Worm (Caenorhabditis elegans) whole organism, young adult: Measurements from ENCODE around the gene mdt-27.

ENCODE experiments used
- F37B4.10 ChIP-seq: fragments of 200-800 bp; sonication (Bioruptor generic); IDR thresholded peaks from 2 replicates; pipeline ENCODE4 v1.3.6; 2022; ENCODE audit warnings: missing genetic modification characterization, missing compliant biosample characterization
- dpl-1 ChIP-seq: fragments of 150-350 bp; optimal IDR thresholded peaks from 2 replicates; lab custom pipeline; 2014; ENCODE audit warnings: missing biosample characterization, missing genetic modification reagents, missing genetic modification characterization
- hmg-1.2 ChIP-seq: fragments of 200-800 bp; sonication (Bioruptor generic); IDR thresholded peaks from 2 replicates; pipeline ENCODE4 v1.3.6; 2022; ENCODE audit warnings: missing genetic modification reagents, missing genetic modification characterization, missing compliant biosample characterization
- madf-3 ChIP-seq: fragments of 200-800 bp; sonication (Bioruptor generic); IDR thresholded peaks from 2 replicates; pipeline ENCODE4 v1.3.6; 2022; ENCODE audit warnings: missing genetic modification reagents, missing genetic modification characterization, missing compliant biosample characterization
- tbx-9 ChIP-seq: sonication (generic microtip); optimal IDR thresholded peaks from 2 replicates; lab custom pipeline; 2016; ENCODE audit warnings: borderline replicate concordance, missing genetic modification characterization, inconsistent platforms, missing compliant biosample characterization
- unc-62 ChIP-seq: fragments of 150-350 bp; optimal IDR thresholded peaks from 2 replicates; lab custom pipeline; 2014; ENCODE audit warnings: missing biosample characterization, missing genetic modification reagents, missing genetic modification characterization

DNA sequence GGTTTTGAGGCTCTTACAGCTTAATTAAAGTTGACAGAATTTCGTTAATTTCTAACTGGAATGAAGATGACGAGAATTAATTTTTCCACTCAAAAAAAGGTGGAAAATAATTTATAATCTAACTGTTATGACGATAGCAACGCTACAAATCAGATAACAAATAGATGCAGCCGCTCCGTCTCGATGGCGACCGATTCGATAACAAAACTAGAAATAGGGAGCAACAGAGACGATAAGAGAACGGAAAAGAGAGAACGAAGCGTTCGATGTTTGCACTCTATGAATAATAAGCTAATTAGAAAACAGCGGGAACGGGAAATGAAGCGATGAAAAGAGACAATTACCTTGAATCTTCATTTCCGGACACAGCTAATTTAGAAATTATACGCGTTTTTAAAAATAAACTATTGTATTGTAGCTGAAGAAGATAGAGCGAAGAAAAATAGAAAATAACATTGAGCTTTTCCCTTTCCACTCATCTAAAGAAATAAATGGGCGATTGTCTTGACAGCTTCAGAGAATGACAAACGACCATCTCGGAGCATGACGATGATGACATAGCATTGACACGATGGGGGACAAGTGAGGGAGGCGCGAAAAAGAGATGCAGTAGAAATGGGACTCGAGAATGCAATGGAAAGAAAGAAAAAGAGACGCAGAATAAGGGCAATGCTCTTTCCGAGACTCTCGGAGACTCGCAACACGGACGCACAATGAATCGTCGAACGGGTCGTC is 5.4 kb upstream of the mdt-27 start:
- TF ChIP-seq F37B4.10 (GFP tag; lab: Robert Waterston, UW) (no peak), hmg-1.2 (GFP tag; lab: Robert Waterston, UW) (no peak), unc-62 (no peak), dpl-1 (GFP tag; lab: Kevin White, UChicago) (no peak), tbx-9 (tag; lab: Kevin White, UChicago) (no peak), madf-3 (GFP tag; lab: Robert Waterston, UW) (no peak)
